Fruit fly (Drosophila melanogaster): Measurements from ENCODE around the gene Eig71Ef.

DNA sequence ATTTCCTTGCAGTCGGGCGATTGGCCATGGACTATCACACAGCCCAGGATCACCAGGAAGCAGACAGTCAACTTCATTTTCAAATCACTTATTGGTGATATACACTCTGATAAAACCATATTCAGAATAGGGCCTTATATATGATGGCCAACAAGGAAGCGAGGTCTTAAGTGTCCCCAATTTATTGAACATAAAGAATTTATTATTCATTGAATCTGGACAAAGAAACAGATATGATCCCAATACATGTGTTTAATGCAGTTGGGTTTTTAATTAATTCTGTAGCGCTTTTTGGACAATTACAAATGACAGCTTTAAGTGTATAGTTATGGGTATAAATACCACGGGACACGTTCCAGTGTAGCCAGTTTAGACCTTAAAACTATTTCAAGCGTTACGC lies 2.2 kb upstream of the Eig71Ef start, which contains the start of the genes Eig71Eh and Eig71Ei:
- TF ChIP-seq CG15710 (tag; optimal IDR thresholded peaks at IDR 0.05) (no peak), Pif1B (GFP tag; optimal IDR thresholded peaks at IDR 0.05) (no peak), EcR (GFP tag; optimal IDR thresholded peaks at IDR 0.05) (no peak)
